Worm (Caenorhabditis elegans) whole organism, L1 larva: ENCODE measurements around the gene tag-51.
A peak's percentile ranks its signal among the peaks of the same experiment; 100 is the strongest.

Experiments
- C16A3.4 ChIP-seq: fragments of 150-350 bp; optimal IDR thresholded peaks from 2 replicates; lab custom pipeline; 2014; ENCODE audit warnings: missing biosample characterization, missing genetic modification characterization
- F16B12.6 ChIP-seq: fragments of 150-350 bp; optimal IDR thresholded peaks from 2 replicates; lab custom pipeline; 2014; ENCODE audit warnings: missing biosample characterization, missing genetic modification characterization
- Y116A8C.19 ChIP-seq: sonication (generic microtip); optimal IDR thresholded peaks from 2 replicates; lab custom pipeline; 2016; ENCODE audit warnings: missing compliant biosample characterization, missing genetic modification characterization, borderline replicate concordance
- aha-1 ChIP-seq: fragments of 150-350 bp; optimal IDR thresholded peaks from 2 replicates; lab custom pipeline; 2014; ENCODE audit warnings: missing biosample characterization, missing genetic modification characterization
- blmp-1 ChIP-seq: fragments of 150-350 bp; optimal IDR thresholded peaks from 2 replicates; lab custom pipeline; 2014; ENCODE audit warnings: missing biosample characterization, missing genetic modification characterization
- ceh-8 ChIP-seq: fragments of 200-800 bp; sonication (Bioruptor generic); optimal IDR thresholded peaks from 2 replicates; lab custom pipeline; 2018; ENCODE audit warnings: mild to moderate bottlenecking, missing genetic modification characterization, moderate library complexity, missing compliant biosample characterization
- ceh-82 ChIP-seq, 3 experiments: fragments of 150-350 bp in 1 of 3; sonication (generic microtip) in 2 of 3; optimal IDR thresholded peaks; 2 replicates each; lab custom pipeline; 2014 to 2017; ENCODE audit warnings: missing biosample characterization in 3 of 3, missing genetic modification characterization in 3 of 3
- ceh-88 ChIP-seq: fragments of 200-800 bp; sonication (Bioruptor generic); IDR thresholded peaks from 2 replicates; pipeline ENCODE4 v1.3.6; 2022; ENCODE audit warnings: missing genetic modification characterization, missing compliant biosample characterization
- ceh-90 ChIP-seq: sonication (generic microtip); optimal IDR thresholded peaks from 2 replicates; lab custom pipeline; 2016; ENCODE audit warnings: missing genetic modification characterization, missing compliant biosample characterization
- dpl-1 ChIP-seq, 3 experiments: fragments of 150-350 bp in 2 of 3; sonication (generic microtip) in 1 of 3; optimal IDR thresholded peaks; 2 replicates each; lab custom pipeline; 2014 to 2017; ENCODE audit warnings: missing biosample characterization in 3 of 3, missing genetic modification characterization in 3 of 3, missing genetic modification reagents in 3 of 3
- efl-1 ChIP-seq, 4 experiments: fragments of 150-350 bp; optimal IDR thresholded peaks in 3 of 4; peaks in 1 of 4; 1 replicate in 1 of 4; 2 replicates in 3 of 4; lab custom pipeline; 2014; ENCODE audit warnings: missing biosample characterization in 2 of 4, missing genetic modification characterization in 2 of 4, missing genetic modification reagents in 2 of 4
- elt-3 ChIP-seq, 6 experiments: fragments of 150-350 bp in 1 of 6; sonication (generic microtip); optimal IDR thresholded peaks; 2 replicates each; lab custom pipeline; 2017 to 2018; ENCODE audit warnings: missing biosample characterization in 6 of 6, missing genetic modification characterization in 6 of 6, inconsistent platforms in 1 of 6
- ets-5 ChIP-seq: fragments of 200-800 bp; sonication (Bioruptor generic); IDR thresholded peaks from 2 replicates; pipeline ENCODE4 v1.3.6; 2022; ENCODE audit warnings: missing genetic modification characterization, missing compliant biosample characterization
- fkh-4 ChIP-seq: sonication (generic microtip); optimal IDR thresholded peaks from 2 replicates; lab custom pipeline; 2016; ENCODE audit warnings: missing compliant biosample characterization, missing genetic modification characterization, borderline replicate concordance
- fkh-8 ChIP-seq: sonication (generic microtip); optimal IDR thresholded peaks from 2 replicates; lab custom pipeline; 2016; ENCODE audit warnings: mild to moderate bottlenecking, missing genetic modification characterization, missing compliant biosample characterization
- fos-1 ChIP-seq: fragments of 150-350 bp; optimal IDR thresholded peaks from 2 replicates; lab custom pipeline; 2014; ENCODE audit warnings: missing biosample characterization, missing genetic modification characterization
- jun-1 ChIP-seq: fragments of 150-350 bp; optimal IDR thresholded peaks from 2 replicates; lab custom pipeline; 2014; ENCODE audit warnings: missing biosample characterization, missing genetic modification reagents, missing genetic modification characterization
- lin-15B ChIP-seq: fragments of 150-350 bp; sonication (generic microtip); optimal IDR thresholded peaks from 3 replicates; lab custom pipeline; 2014; ENCODE audit warnings: missing biosample characterization, missing genetic modification characterization
- lin-35 ChIP-seq, 2 experiments: fragments of 150-350 bp; optimal IDR thresholded peaks; 2 replicates each; lab custom pipeline; 2014; ENCODE audit warnings: missing biosample characterization in 2 of 2, missing genetic modification characterization in 2 of 2, missing genetic modification reagents in 2 of 2
- lir-3 ChIP-seq: sonication (generic microtip); optimal IDR thresholded peaks from 2 replicates; lab custom pipeline; 2016; ENCODE audit warnings: mild to moderate bottlenecking, missing genetic modification characterization, moderate library complexity, missing compliant biosample characterization; ENCODE audit not compliant: poor library complexity
- mab-9 ChIP-seq: fragments of 200-800 bp; sonication (Bioruptor generic); IDR thresholded peaks from 2 replicates; pipeline ENCODE4 v1.3.6; 2022; ENCODE audit warnings: missing genetic modification reagents, missing genetic modification characterization, missing compliant biosample characterization
- mdl-1 ChIP-seq, 2 experiments: fragments of 150-350 bp; optimal IDR thresholded peaks; 2 replicates each; lab custom pipeline; 2014 to 2017; ENCODE audit warnings: missing biosample characterization in 2 of 2, missing genetic modification characterization in 2 of 2, inconsistent platforms in 1 of 2
- mep-1 ChIP-seq: fragments of 150-350 bp; optimal IDR thresholded peaks from 2 replicates; lab custom pipeline; 2014; ENCODE audit warnings: missing biosample characterization, missing genetic modification characterization
- nhr-19 ChIP-seq: fragments of 200-800 bp; sonication (Bioruptor generic); conservative IDR thresholded peaks from 2 replicates; pipeline ENCODE4 v1.3.6; 2022; ENCODE audit warnings: missing genetic modification characterization, missing compliant biosample characterization
- nhr-47 ChIP-seq: sonication (generic microtip); optimal IDR thresholded peaks from 2 replicates; lab custom pipeline; 2016; ENCODE audit warnings: mild to moderate bottlenecking, missing genetic modification characterization, moderate library complexity, missing compliant biosample characterization
- nhr-71 ChIP-seq: sonication (generic microtip); optimal IDR thresholded peaks from 2 replicates; lab custom pipeline; 2016; ENCODE audit warnings: mild to moderate bottlenecking, missing genetic modification characterization, moderate library complexity, missing compliant biosample characterization
- nhr-77 ChIP-seq: fragments of 150-350 bp; optimal IDR thresholded peaks from 2 replicates; lab custom pipeline; 2014; ENCODE audit warnings: missing biosample characterization, missing genetic modification characterization
- nhr-84 ChIP-seq: sonication (generic microtip); optimal IDR thresholded peaks from 2 replicates; lab custom pipeline; 2017; ENCODE audit warnings: missing biosample characterization, missing genetic modification characterization
- nhr-85 ChIP-seq: sonication (generic microtip); peaks from one replicate; lab custom pipeline; 2016; ENCODE audit warnings: missing genetic modification characterization, inconsistent platforms, missing compliant biosample characterization
- nhr-90 ChIP-seq: sonication (generic microtip); optimal IDR thresholded peaks from 2 replicates; lab custom pipeline; 2016; ENCODE audit warnings: mild to moderate bottlenecking, missing genetic modification characterization, missing compliant biosample characterization; ENCODE audit not compliant: poor library complexity
- pax-3 ChIP-seq: fragments of 200-800 bp; sonication (Bioruptor generic); optimal IDR thresholded peaks from 2 replicates; lab custom pipeline; 2018; ENCODE audit warnings: mild to moderate bottlenecking, missing genetic modification characterization, moderate library complexity, missing compliant biosample characterization
- rnt-1 ChIP-seq: sonication (generic microtip); optimal IDR thresholded peaks from 2 replicates; lab custom pipeline; 2016; ENCODE audit warnings: mild to moderate bottlenecking, missing genetic modification characterization, moderate library complexity, missing compliant biosample characterization
- sox-4 ChIP-seq: sonication (generic microtip); optimal IDR thresholded peaks from 2 replicates; lab custom pipeline; 2016; ENCODE audit warnings: missing genetic modification characterization, missing compliant biosample characterization
- sptf-1 ChIP-seq: fragments of 150-350 bp; optimal IDR thresholded peaks from 2 replicates; lab custom pipeline; 2014; ENCODE audit warnings: missing biosample characterization, missing genetic modification characterization
- sup-37 ChIP-seq: fragments of 200-800 bp; sonication (Bioruptor generic); optimal IDR thresholded peaks from 2 replicates; lab custom pipeline; 2018; ENCODE audit warnings: mild to moderate bottlenecking, missing genetic modification characterization, missing compliant biosample characterization
- unc-130 ChIP-seq: fragments of 150-350 bp; optimal IDR thresholded peaks from 2 replicates; lab custom pipeline; 2017; ENCODE audit warnings: missing biosample characterization, missing genetic modification characterization, inconsistent platforms
- unc-62 ChIP-seq: fragments of 150-350 bp; optimal IDR thresholded peaks from 2 replicates; lab custom pipeline; 2014; ENCODE audit warnings: missing biosample characterization, missing genetic modification reagents, missing genetic modification characterization
- unc-98 ChIP-seq: fragments of 200-800 bp; sonication (Bioruptor generic); IDR thresholded peaks from 2 replicates; pipeline ENCODE4 v1.3.6; 2022; ENCODE audit warnings: missing genetic modification characterization, missing compliant biosample characterization
- xbp-1 ChIP-seq: sonication (generic microtip); optimal IDR thresholded peaks from 2 replicates; lab custom pipeline; 2016; ENCODE audit warnings: missing genetic modification characterization, missing compliant biosample characterization
- zag-1 ChIP-seq: fragments of 150-350 bp; optimal IDR thresholded peaks from 2 replicates; lab custom pipeline; 2014; ENCODE audit warnings: missing biosample characterization, missing genetic modification characterization
- zip-4 ChIP-seq: fragments of 200-800 bp; sonication (Bioruptor generic); optimal IDR thresholded peaks from 2 replicates; lab custom pipeline; 2018; ENCODE audit warnings: mild to moderate bottlenecking, missing genetic modification characterization, moderate library complexity, missing compliant biosample characterization
- ztf-11 ChIP-seq, 2 experiments: sonication (generic microtip); optimal IDR thresholded peaks; 2 replicates each; lab custom pipeline; 2016 to 2017; ENCODE audit warnings: missing genetic modification characterization in 2 of 2, missing biosample characterization in 1 of 2, missing compliant biosample characterization in 1 of 2
- ztf-4 ChIP-seq: fragments of 150-350 bp; optimal IDR thresholded peaks from 2 replicates; lab custom pipeline; 2014; ENCODE audit warnings: missing biosample characterization, missing genetic modification characterization

tag-51 gene

DNA sequence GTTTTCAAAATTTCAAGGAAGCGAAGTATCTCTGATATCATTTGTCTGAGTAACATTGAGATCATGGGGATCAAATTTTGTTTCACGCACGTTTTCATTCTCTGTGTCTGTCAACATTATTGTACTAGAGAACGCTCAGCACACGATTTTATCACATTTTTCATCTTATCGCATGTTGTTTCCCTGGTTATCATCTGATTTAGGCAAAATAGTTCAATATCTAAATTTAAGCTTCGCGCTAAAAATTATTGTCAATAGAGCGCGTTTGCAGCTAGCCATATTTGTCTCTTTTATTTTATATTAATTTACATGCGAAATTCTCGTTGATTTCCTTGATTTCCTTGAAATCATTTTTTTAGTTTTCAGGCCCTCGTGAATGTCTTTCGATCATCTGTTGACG, 8.5 kb upstream of the tag-51 start, which contains the start of gene K02F3.2 (continued):
- TF ChIP-seq dpl-1 (GFP tag; optimal IDR thresholded peaks at IDR 0.05; lab: Kevin White, UChicago) (peak; percentile 85 to 91 (median 89)), ets-5 (GFP tag; lab: Robert Waterston, UW) (no peak), nhr-90 (tag; lab: Kevin White, UChicago) (peak; percentile 73), C16A3.4 (tag; lab: Kevin White, UChicago) (peak; percentile 59), nhr-19 (GFP tag; lab: Robert Waterston, UW) (peak; percentile 69), nhr-85 (tag; lab: Kevin White, UChicago) (peak; percentile 78), fkh-8 (tag; lab: Kevin White, UChicago) (peak; percentile 12), mdl-1 (tag; optimal IDR thresholded peaks at IDR 0.05; lab: Kevin White, UChicago) (peak in 1 of 2 experiments; percentile 43), aha-1 (tag; lab: Kevin White, UChicago) (no peak), lin-15B (tag; lab: Kevin White, UChicago) (peak; percentile 21), Y116A8C.19 (tag; lab: Kevin White, UChicago) (no peak), ztf-11 (tag; optimal IDR thresholded peaks at IDR 0.05; lab: Kevin White, UChicago) (no peak), pax-3 (no peak), unc-130 (tag; lab: Kevin White, UChicago) (peak; percentile 1), efl-1 (optimal IDR thresholded peaks at IDR 0.05; lab: Kevin White, UChicago) (peak; percentile 90 to 94), efl-1 (GFP tag; optimal IDR thresholded peaks at IDR 0.05 in 1 of 2; lab: Kevin White, UChicago) (peak; percentile 93 to 99), zip-4 (GFP tag; lab: Kevin White, UChicago) (no peak), ceh-90 (tag; lab: Kevin White, UChicago) (peak; percentile 11), unc-62 (GFP tag; lab: Kevin White, UChicago) (no peak), xbp-1 (peak; percentile 19), rnt-1 (tag; lab: Kevin White, UChicago) (no peak), nhr-71 (tag; lab: Kevin White, UChicago) (peak; percentile 70), unc-98 (no peak), zag-1 (tag; lab: Kevin White, UChicago) (no peak), nhr-77 (no peak), nhr-47 (tag; lab: Kevin White, UChicago) (peak; percentile 71), lin-35 (GFP tag; optimal IDR thresholded peaks at IDR 0.05; lab: Kevin White, UChicago) (peak; percentile 91 to 97), sptf-1 (tag; lab: Kevin White, UChicago) (no peak), fos-1 (tag; lab: Kevin White, UChicago) (peak; percentile 11), ceh-82 (tag; optimal IDR thresholded peaks at IDR 0.05; lab: Kevin White, UChicago) (peak in 1 of 3 experiments; percentile 25), sox-4 (peak; percentile 35), fkh-4 (tag; lab: Kevin White, UChicago) (no peak), jun-1 (tag; lab: Kevin White, UChicago) (no peak), nhr-84 (tag; lab: Kevin White, UChicago) (no peak), elt-3 (tag; optimal IDR thresholded peaks at IDR 0.05; lab: Kevin White, UChicago) (peak in 2 of 6 experiments; percentile 32 to 84)

ce11 chrIII:852296-852695, 1.7 kb upstream of the tag-51 start, which contains the start of gene moma-1:
Gene moma-1, minus strand, starts transcription at chrIII:852396.
- TF ChIP-seq nhr-85 (tag; lab: Kevin White, UChicago): peak; percentile 44
- no peak for TF ChIP-seq F16B12.6 (tag; lab: Kevin White, UChicago)
- TF ChIP-seq nhr-90 (tag; lab: Kevin White, UChicago): peak; percentile 18

- TF ChIP-seq ztf-4 (tag; lab: Kevin White, UChicago): no peak
- TF ChIP-seq mep-1 (tag; lab: Kevin White, UChicago): no peak
- no peak for TF ChIP-seq sup-37
- no peak for TF ChIP-seq elt-3 (tag; optimal IDR thresholded peaks at IDR 0.05; lab: Kevin White, UChicago)
- TF ChIP-seq ceh-8: no peak
- no peak for TF ChIP-seq mab-9 (GFP tag; lab: Robert Waterston, UW)
- no peak for TF ChIP-seq lir-3 (tag; lab: Kevin White, UChicago)
- TF ChIP-seq ceh-88 (GFP tag; lab: Robert Waterston, UW): no peak
- TF ChIP-seq blmp-1 (tag; lab: Kevin White, UChicago): no peak
Observed at ce11 chrIII:853414-853813, 607 bp upstream of the tag-51 start.
